Fruit fly (Drosophila melanogaster): ENCODE data around the gene Pdha.

The Pdha gene

dm6 chrX:4692963-4693362 lies 9.1 kb upstream of the Pdha start (continued):
- TF ChIP-seq lmd (GFP tag; IDR thresholded peaks at IDR 0.05): no peak
- peak; percentile 32 for TF ChIP-seq lab (GFP tag; optimal IDR thresholded peaks at IDR 0.05)
- no peak for TF ChIP-seq Pdp1 (GFP tag; optimal IDR thresholded peaks at IDR 0.05)
- TF ChIP-seq CG3281 (GFP tag; optimal IDR thresholded peaks at IDR 0.05): no peak
- no peak for TF ChIP-seq Hr78 (GFP tag; optimal IDR thresholded peaks at IDR 0.05)
- TF ChIP-seq Dfd (GFP tag; optimal IDR thresholded peaks at IDR 0.05): no peak
- TF ChIP-seq row (GFP tag; IDR thresholded peaks at IDR 0.05): peak; percentile 38
- no peak for TF ChIP-seq CG17328 (GFP tag; IDR thresholded peaks at IDR 0.05)
- TF ChIP-seq CG2678 (tag; optimal IDR thresholded peaks at IDR 0.05): peak; percentile 6
- no peak for TF ChIP-seq bigmax (GFP tag; optimal IDR thresholded peaks at IDR 0.05)
- TF ChIP-seq CG7839 (tag; optimal IDR thresholded peaks at IDR 0.05): no peak
- TF ChIP-seq CG8281 (tag; optimal IDR thresholded peaks at IDR 0.05): no peak
- TF ChIP-seq jing (GFP tag; optimal IDR thresholded peaks at IDR 0.05): no peak
- TF ChIP-seq grau (tag; optimal IDR thresholded peaks at IDR 0.05): peak; percentile 12
- TF ChIP-seq CG14710 (tag; optimal IDR thresholded peaks at IDR 0.05): no peak
- peak; percentile 36 for TF ChIP-seq CG1603 (tag; optimal IDR thresholded peaks at IDR 0.05)
- TF ChIP-seq CG2875 (GFP tag; optimal IDR thresholded peaks at IDR 0.05): no peak
- 0 out of 3 replicates have a peak, but pooled peaks have one; percentile 24 for TF ChIP-seq CG34422 (GFP tag; IDR thresholded peaks at IDR 0.05)
- no peak for TF ChIP-seq gro (GFP tag; optimal IDR thresholded peaks at IDR 0.05)
- TF ChIP-seq CG17361 (GFP tag; IDR thresholded peaks at IDR 0.05): no peak
- no peak for TF ChIP-seq CG6654 (GFP tag; optimal IDR thresholded peaks at IDR 0.05)
- TF ChIP-seq emc (GFP tag; optimal IDR thresholded peaks at IDR 0.05): no peak
- TF ChIP-seq CG18476 (GFP tag; optimal IDR thresholded peaks at IDR 0.05): no peak
- TF ChIP-seq gsb (GFP tag; IDR thresholded peaks at IDR 0.05): no peak
- no peak for TF ChIP-seq CG34376 (GFP tag; optimal IDR thresholded peaks at IDR 0.05)
- no peak for TF ChIP-seq Optix (GFP tag; IDR thresholded peaks at IDR 0.05)
- TF ChIP-seq Hmx (GFP tag; optimal IDR thresholded peaks at IDR 0.05): no peak
- no peak for TF ChIP-seq sima (GFP tag; optimal IDR thresholded peaks at IDR 0.05)
- TF ChIP-seq CG4424 (GFP tag; optimal IDR thresholded peaks at IDR 0.05): no peak
- TF ChIP-seq Dll (GFP tag; IDR thresholded peaks at IDR 0.05; ENCODE audit: partially characterized antibody): no peak
- peak; percentile 30 for TF ChIP-seq CG2120 (GFP tag; optimal IDR thresholded peaks at IDR 0.05)
- no peak for TF ChIP-seq insv (GFP tag; optimal IDR thresholded peaks at IDR 0.05)
- peak; percentile 15 for TF ChIP-seq Xbp1 (GFP tag; optimal IDR thresholded peaks at IDR 0.05)
- no peak for TF ChIP-seq pfk (GFP tag; optimal IDR thresholded peaks at IDR 0.05)
- no peak for TF ChIP-seq twi (tag; optimal IDR thresholded peaks at IDR 0.05)
- TF ChIP-seq CG6689 (GFP tag; IDR thresholded peaks at IDR 0.05): no peak
- no peak for TF ChIP-seq pho (GFP tag; optimal IDR thresholded peaks at IDR 0.05)
- no peak for TF ChIP-seq zfh1 (GFP tag; IDR thresholded peaks at IDR 0.05)
- peak; percentile 21 for TF ChIP-seq CG12769 (tag; optimal IDR thresholded peaks at IDR 0.05)
- TF ChIP-seq sc (optimal IDR thresholded peaks at IDR 0.05): no peak
- no peak for TF ChIP-seq sc (GFP tag; optimal IDR thresholded peaks at IDR 0.05)
- no peak for TF ChIP-seq CG17359 (tag; optimal IDR thresholded peaks at IDR 0.05)
- TF ChIP-seq NFAT (GFP tag; IDR thresholded peaks at IDR 0.05): no peak
- peak; percentile 38; the same call in 1 of the 3 replicates for TF ChIP-seq dysf (GFP tag; IDR thresholded peaks at IDR 0.05)
- TF ChIP-seq CG9437 (GFP tag; optimal IDR thresholded peaks at IDR 0.05): no peak
- TF ChIP-seq CG9797 (GFP tag; optimal IDR thresholded peaks at IDR 0.05): no peak
- no peak for TF ChIP-seq CG1529 (GFP tag; optimal IDR thresholded peaks at IDR 0.05)
- TF ChIP-seq tio (GFP tag; optimal IDR thresholded peaks at IDR 0.05): no peak
- no peak for TF ChIP-seq CG34224 (GFP tag; IDR thresholded peaks at IDR 0.05; ENCODE audit: partially characterized antibody)
- TF ChIP-seq da (GFP tag; optimal IDR thresholded peaks at IDR 0.05): no peak
- peak; percentile 76 for TF ChIP-seq onecut (GFP tag; IDR thresholded peaks at IDR 0.05)
- peak; percentile 5 for TF ChIP-seq Sox102F (GFP tag; optimal IDR thresholded peaks at IDR 0.05)
